3 fruit fly cellular contexts compared by ENCODE assay signal in genomic region chr3R:18060551-18060950, dm6.
TF ChIP-seq lines count a peak whose summit lies in the region.

No protein-coding gene starts in this region.

- TF ChIP-seq CTCF in whole organism, embryonic (GFP tag; optimal IDR thresholded peaks at IDR 0.05; lab: Kevin White, UChicago) = no peak

TF ChIP-seq in whole organism, embryonic, 481 proteins besides CTCF, POLR2A, EP300 and RAD21:
- TF ChIP-seq zfh1 (GFP tag; IDR thresholded peaks at IDR 0.05; lab: Robert Waterston, UW) (0 out of 3 replicates have a peak, but pooled peaks have one; percentile 30), dpn (GFP tag; optimal IDR thresholded peaks at IDR 0.05; lab: Kevin White, UChicago) (no peak), seq (GFP tag; IDR thresholded peaks at IDR 0.05; lab: Robert Waterston, UW) (no peak), Xrp1 (GFP tag; IDR thresholded peaks at IDR 0.05; lab: Robert Waterston, UW) (peak; percentile 42; the same call in 1 of the 2 replicates), CG4730 (GFP tag; IDR thresholded peaks at IDR 0.05; lab: Robert Waterston, UW) (0 out of 2 replicates have a peak, but pooled peaks have one; percentile 19), CG8924 (tag; optimal IDR thresholded peaks at IDR 0.05; lab: Kevin White, UChicago) (no peak), prd (optimal IDR thresholded peaks at IDR 0.05; lab: Kevin White, UChicago) (no peak), prd (GFP tag; IDR thresholded peaks at IDR 0.05; lab: Robert Waterston, UW) (peak; percentile 42; the same call in 1 of the 3 replicates), CG32767 (GFP tag; IDR thresholded peaks at IDR 0.05; lab: Robert Waterston, UW) (no peak), sens (GFP tag; lab: Kevin White, UChicago) (peak; percentile 59), esg (GFP tag; conservative IDR thresholded peaks at IDR 0.05; lab: Robert Waterston, UW) (no peak), CG4404 (GFP tag; IDR thresholded peaks at IDR 0.05; lab: Robert Waterston, UW) (peak; percentile 35; the same call in 1 of the 2 replicates), CG1603 (tag; optimal IDR thresholded peaks at IDR 0.05; lab: Kevin White, UChicago) (peak; percentile 14), row (GFP tag; IDR thresholded peaks at IDR 0.05; lab: Robert Waterston, UW) (peak; percentile 25; the same call in 1 of the 3 replicates), cwo (GFP tag; optimal IDR thresholded peaks at IDR 0.05; lab: Kevin White, UChicago) (no peak)

TF ChIP-seq in whole organism, prepupa, 60 proteins besides CTCF, POLR2A, EP300 and RAD21:
- TF ChIP-seq CG15336 (GFP tag; IDR thresholded peaks at IDR 0.05; lab: Robert Waterston, UW) (0 out of 2 replicates have a peak, but pooled peaks have one; percentile 23), fd59A (GFP tag; optimal IDR thresholded peaks at IDR 0.05; lab: Kevin White, UChicago) (no peak), eg (GFP tag; IDR thresholded peaks at IDR 0.05; lab: Robert Waterston, UW) (0 out of 3 replicates have a peak, but pooled peaks have one; percentile 8), CG8119 (GFP tag; IDR thresholded peaks at IDR 0.05; lab: Robert Waterston, UW) (peak; percentile 36; the same call in 1 of the 3 replicates)

TF ChIP-seq in whole organism, pupa, 21 proteins besides CTCF, POLR2A, EP300 and RAD21:
- TF ChIP-seq CG14655 (GFP tag; optimal IDR thresholded peaks at IDR 0.05; lab: Kevin White, UChicago) = peak; percentile 60
- TF ChIP-seq CG8301 (tag; optimal IDR thresholded peaks at IDR 0.05; lab: Kevin White, UChicago) = peak; percentile 17
- peak; percentile 15; the same call in 1 of the 2 replicates for TF ChIP-seq Ets98B (GFP tag; IDR thresholded peaks at IDR 0.05; lab: Robert Waterston, UW)
- TF ChIP-seq Pif1B (GFP tag; optimal IDR thresholded peaks at IDR 0.05; lab: Kevin White, UChicago) = no peak
